Worm (Caenorhabditis elegans): ENCODE measurements around the gene magi-1.

Gene magi-1

ce11 chrIV:11718653-11719052, 3.8 kb downstream of the magi-1 start:
- TF ChIP-seq blmp-1 (tag; optimal IDR thresholded peaks at IDR 0.05) (peak; percentile 47), cnd-1 (tag; optimal IDR thresholded peaks at IDR 0.05) (no peak), M03D4.4 (tag; optimal IDR thresholded peaks at IDR 0.05) (no peak), tbx-8 (GFP tag; optimal IDR thresholded peaks at IDR 0.05) (no peak), mab-5 (tag; optimal IDR thresholded peaks at IDR 0.05) (no peak)

ce11 chrIV:11721878-11722277, 7.0 kb downstream of the magi-1 start:
- TF ChIP-seq blmp-1 (tag; optimal IDR thresholded peaks at IDR 0.05) = no peak
- no peak for TF ChIP-seq lin-32 (GFP tag; optimal IDR thresholded peaks at IDR 0.05)
- TF ChIP-seq cnd-1 (tag; optimal IDR thresholded peaks at IDR 0.05) = no peak
- no peak for TF ChIP-seq ces-1 (GFP tag; optimal IDR thresholded peaks at IDR 0.05)
- TF ChIP-seq sptf-1 (tag; optimal IDR thresholded peaks at IDR 0.05) = no peak
- no peak for TF ChIP-seq ztf-11 (tag; optimal IDR thresholded peaks at IDR 0.05)
- TF ChIP-seq lin-13 (tag; optimal IDR thresholded peaks at IDR 0.05) = no peak
- no peak for TF ChIP-seq ceh-43 (GFP tag; optimal IDR thresholded peaks at IDR 0.05)
- no peak for TF ChIP-seq mab-5 (tag; optimal IDR thresholded peaks at IDR 0.05)
- no peak for TF ChIP-seq M03D4.4 (tag; optimal IDR thresholded peaks at IDR 0.05)
- no peak for TF ChIP-seq nhr-2 (tag; optimal IDR thresholded peaks at IDR 0.05)
- no peak for TF ChIP-seq tbx-8 (GFP tag; optimal IDR thresholded peaks at IDR 0.05)
- no peak for TF ChIP-seq ham-2 (GFP tag; optimal IDR thresholded peaks at IDR 0.05)
- no peak for TF ChIP-seq drap-1 (GFP tag; optimal IDR thresholded peaks at IDR 0.05)
- no peak for TF ChIP-seq zip-8 (tag; optimal IDR thresholded peaks at IDR 0.05)

- TF ChIP-seq ces-1 (GFP tag; optimal IDR thresholded peaks at IDR 0.05) (peak; percentile 94), ceh-43 (GFP tag; optimal IDR thresholded peaks at IDR 0.05) (no peak)
These were observed 8.4 kb downstream of the magi-1 start for ce11 chrIV:11723255-11723654.

DNA sequence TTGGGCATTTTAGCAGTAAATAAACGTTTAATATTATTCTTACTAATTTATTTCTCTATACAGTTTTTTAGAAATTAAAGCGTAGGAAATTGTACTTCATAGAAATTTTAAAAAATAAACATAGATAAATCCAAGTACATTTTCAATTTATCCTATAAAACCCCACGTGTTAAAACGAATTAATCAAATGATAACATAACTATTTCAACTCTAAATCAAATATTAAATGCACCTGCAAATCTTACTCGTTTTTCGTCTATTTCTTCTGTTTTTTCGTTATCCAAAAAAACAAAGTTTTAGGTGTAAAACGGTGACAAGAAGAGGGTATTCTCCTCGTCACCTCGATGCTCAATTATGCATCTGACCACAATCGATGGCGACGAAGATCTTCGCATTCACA, 20.2 kb downstream of the magi-1 start, which contains the start of gene K01A6.6:
Gene K01A6.6 (plus strand): TSS at position 301 of the 400 bp plus-strand sequence.
- TF ChIP-seq ztf-11 (tag; optimal IDR thresholded peaks at IDR 0.05) (no peak), ceh-83 (GFP tag; optimal IDR thresholded peaks at IDR 0.05) (no peak), unc-62 (GFP tag; optimal IDR thresholded peaks at IDR 0.05) (no peak), unc-39 (tag; optimal IDR thresholded peaks at IDR 0.05) (no peak), ces-1 (GFP tag; optimal IDR thresholded peaks at IDR 0.05) (no peak), lsy-2 (tag; optimal IDR thresholded peaks at IDR 0.05) (no peak), elt-1 (tag; optimal IDR thresholded peaks at IDR 0.05; ENCODE audit: borderline replicate concordance, insufficient read depth) (no peak), flh-1 (GFP tag; optimal IDR thresholded peaks at IDR 0.05) (no peak), ceh-43 (GFP tag; optimal IDR thresholded peaks at IDR 0.05) (no peak), lin-32 (GFP tag; optimal IDR thresholded peaks at IDR 0.05) (no peak), snpc-4 (tag; optimal IDR thresholded peaks at IDR 0.05) (no peak)

ce11 chrIV:11737269-11737668, 22.4 kb downstream of the magi-1 start, which contains the start of gene K01A6.8:
Gene K01A6.8 (minus strand): TSS chrIV:11737369.
- no peak for TF ChIP-seq bed-3 (GFP tag; optimal IDR thresholded peaks at IDR 0.05)
- TF ChIP-seq lin-13 (tag; optimal IDR thresholded peaks at IDR 0.05) = no peak
- no peak for TF ChIP-seq nhr-2 (tag; optimal IDR thresholded peaks at IDR 0.05)
- TF ChIP-seq flh-1 (GFP tag; optimal IDR thresholded peaks at IDR 0.05) = no peak
- TF ChIP-seq sem-2 (GFP tag; optimal IDR thresholded peaks at IDR 0.05) = no peak
- TF ChIP-seq hlh-1 (tag; optimal IDR thresholded peaks at IDR 0.05) = no peak
- TF ChIP-seq ham-2 (GFP tag; optimal IDR thresholded peaks at IDR 0.05) = no peak
- no peak for TF ChIP-seq drap-1 (GFP tag; optimal IDR thresholded peaks at IDR 0.05)
- TF ChIP-seq mls-2 (tag; optimal IDR thresholded peaks at IDR 0.05) = no peak
- no peak for TF ChIP-seq unc-39 (tag; optimal IDR thresholded peaks at IDR 0.05)
- TF ChIP-seq unc-120 (tag; optimal IDR thresholded peaks at IDR 0.05; ENCODE audit: poor library complexity, severe bottlenecking) = no peak

DNA sequence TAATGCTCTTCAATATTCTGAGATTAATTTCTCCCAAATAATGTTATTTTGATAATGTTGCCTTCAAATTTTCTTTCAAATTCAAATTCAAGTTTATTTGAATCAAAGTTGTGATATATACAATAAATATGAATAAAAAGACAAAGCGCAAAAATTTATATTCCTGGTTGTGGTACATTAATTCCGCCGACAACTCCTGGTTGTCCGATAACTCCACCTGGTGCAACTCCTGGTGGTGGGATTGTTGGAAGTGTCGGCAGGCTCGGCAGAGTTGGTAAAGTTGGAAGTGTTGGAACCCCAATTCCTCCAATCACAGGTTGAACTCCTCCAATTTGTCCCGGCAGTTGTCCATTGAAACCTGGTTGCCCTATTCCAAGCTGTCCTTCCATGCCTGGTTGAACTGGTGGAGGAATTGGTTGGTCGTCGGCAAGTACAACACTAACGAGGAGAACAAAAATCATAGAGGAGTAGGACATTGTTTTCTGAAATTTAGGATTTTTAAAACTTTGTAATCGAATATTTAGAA, 23.3 kb downstream of the magi-1 start, which contains the start of gene K01A6.7:
Gene K01A6.7 (minus strand): TSS at position 476 of the 526 bp plus-strand sequence.
- no peak for TF ChIP-seq ceh-83 (GFP tag; optimal IDR thresholded peaks at IDR 0.05)
- TF ChIP-seq unc-39 (tag; optimal IDR thresholded peaks at IDR 0.05) = no peak
- no peak for TF ChIP-seq ces-1 (GFP tag; optimal IDR thresholded peaks at IDR 0.05)
- TF ChIP-seq pha-4 (tag; optimal IDR thresholded peaks at IDR 0.05) = no peak
- no peak for TF ChIP-seq lsy-2 (tag; optimal IDR thresholded peaks at IDR 0.05)
- no peak for TF ChIP-seq ceh-39 (tag; optimal IDR thresholded peaks at IDR 0.05)
- no peak for TF ChIP-seq cnd-1 (tag; optimal IDR thresholded peaks at IDR 0.05)
- TF ChIP-seq hlh-1 (tag; optimal IDR thresholded peaks at IDR 0.05) = no peak
- TF ChIP-seq bed-3 (GFP tag; optimal IDR thresholded peaks at IDR 0.05) = no peak
- no peak for TF ChIP-seq nhr-237 (tag; optimal IDR thresholded peaks at IDR 0.05)
- TF ChIP-seq sem-2 (GFP tag; optimal IDR thresholded peaks at IDR 0.05) = no peak
- TF ChIP-seq flh-1 (GFP tag; optimal IDR thresholded peaks at IDR 0.05) = no peak
- TF ChIP-seq elt-3 (tag; optimal IDR thresholded peaks at IDR 0.05) = no peak

Data from whole organism, mixed stage, embryonic.